Worm (Caenorhabditis elegans) whole organism, late embryonic: ENCODE data around the gene cylc-1.

Experiments used
- K02D7.2 ChIP-seq: sonication (generic microtip); optimal IDR thresholded peaks from 2 replicates; lab custom pipeline; 2017; ENCODE audit warnings: mild to moderate bottlenecking, missing genetic modification characterization, missing compliant biosample characterization
- ama-1 ChIP-seq: fragments of 150-350 bp; optimal IDR thresholded peaks from 2 replicates; lab custom pipeline; 2014
- ceh-45 ChIP-seq: fragments of 200-800 bp; sonication (Bioruptor generic); IDR thresholded peaks from 2 replicates; pipeline ENCODE4 v1.3.6; 2022; ENCODE audit warnings: missing genetic modification reagents, missing genetic modification characterization, missing compliant biosample characterization
- dve-1 ChIP-seq: sonication (generic microtip); optimal IDR thresholded peaks from 2 replicates; lab custom pipeline; 2017; ENCODE audit warnings: antibody characterized with exemption, mild to moderate bottlenecking, missing genetic modification characterization, missing compliant biosample characterization
- pha-2 ChIP-seq: sonication (generic microtip); optimal IDR thresholded peaks from 2 replicates; lab custom pipeline; 2017; ENCODE audit warnings: mild to moderate bottlenecking, missing genetic modification characterization, missing compliant biosample characterization
- pha-4 ChIP-seq: fragments of 150-350 bp; optimal IDR thresholded peaks from 2 replicates; lab custom pipeline; 2018; ENCODE audit warnings: missing biosample characterization, missing genetic modification reagents, missing genetic modification characterization
- pqm-1 ChIP-seq: sonication (generic microtip); optimal IDR thresholded peaks from 2 replicates; lab custom pipeline; 2016; ENCODE audit warnings: missing genetic modification characterization, missing compliant biosample characterization

DNA sequence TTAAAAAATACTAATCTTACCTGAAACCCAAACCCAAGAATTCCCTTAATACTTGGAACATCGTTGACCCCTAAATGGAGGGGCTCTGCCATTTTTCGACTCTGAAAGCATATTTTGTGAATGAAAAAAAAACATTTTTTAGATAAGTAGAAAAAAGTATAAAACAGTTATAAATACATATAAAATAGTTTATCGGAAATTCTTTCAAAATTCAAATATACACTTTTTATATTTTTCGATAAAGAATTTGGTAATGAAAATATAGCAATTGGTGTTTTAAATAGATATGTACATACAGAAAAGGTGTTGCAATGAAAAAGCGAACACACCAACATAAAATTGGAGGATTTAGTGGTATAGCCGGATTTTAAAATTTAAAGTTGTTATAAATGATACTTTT, 10.5 kb downstream of the cylc-1 start, which contains the start of gene Y59E9AL.4:
- TF ChIP-seq ceh-45 (GFP tag; lab: Robert Waterston, UW), result no peak
- TF ChIP-seq dve-1 (tag; lab: Kevin White, UChicago), result no peak
- no peak for TF ChIP-seq K02D7.2 (tag; lab: Kevin White, UChicago)
- no peak for TF ChIP-seq pha-2 (tag; lab: Kevin White, UChicago)
- TF ChIP-seq pha-4 (tag; lab: Kevin White, UChicago), result no peak
- no peak for TF ChIP-seq ama-1 (lab: Kevin White, UChicago)
- no peak for TF ChIP-seq pqm-1 (tag; lab: Kevin White, UChicago)
